Worm (Caenorhabditis elegans) whole organism, midembryonic: ENCODE measurements around the gene T07A5.1.
A peak's percentile ranks its signal among the peaks of the same experiment; 100 is the strongest.

Experiments used
- T22C8.4 ChIP-seq: fragments of 200-800 bp; sonication (Bioruptor generic); IDR thresholded peaks from 2 replicates; pipeline ENCODE4 v1.3.6; 2022; ENCODE audit warnings: missing genetic modification characterization, missing compliant biosample characterization
- cog-1 ChIP-seq: sonication (generic microtip); optimal IDR thresholded peaks from 2 replicates; lab custom pipeline; 2016; ENCODE audit warnings: missing genetic modification characterization, missing compliant biosample characterization
- flt-1 ChIP-seq: fragments of 200-800 bp; sonication (Bioruptor generic); IDR thresholded peaks from 2 replicates; pipeline ENCODE4 v1.3.6; 2022; ENCODE audit warnings: missing genetic modification characterization, missing compliant biosample characterization
- klf-2 ChIP-seq: fragments of 200-800 bp; sonication (Bioruptor generic); conservative IDR thresholded peaks from 2 replicates; pipeline ENCODE4 v1.3.6; 2022; ENCODE audit warnings: missing genetic modification reagents, missing genetic modification characterization, missing compliant biosample characterization
- med-1 ChIP-seq: sonication (generic microtip); optimal IDR thresholded peaks from 2 replicates; lab custom pipeline; 2017; ENCODE audit warnings: missing genetic modification characterization, mild to moderate bottlenecking, missing compliant biosample characterization, antibody characterized with exemption, missing genetic modification reagents; ENCODE audit not compliant: insufficient read depth
- ref-1 ChIP-seq: fragments of 200-800 bp; sonication (Bioruptor generic); conservative IDR thresholded peaks from 2 replicates; pipeline ENCODE4 v1.3.6; 2022; ENCODE audit warnings: missing genetic modification reagents, missing genetic modification characterization, missing compliant biosample characterization
- tab-1 ChIP-seq: fragments of 200-800 bp; sonication (Bioruptor generic); IDR thresholded peaks from 2 replicates; pipeline ENCODE4 v1.3.6; 2022; ENCODE audit warnings: missing genetic modification characterization, missing compliant biosample characterization
- ztf-23 ChIP-seq: fragments of 200-800 bp; sonication (Bioruptor generic); IDR thresholded peaks from 2 replicates; pipeline ENCODE4 v1.3.6; 2022; ENCODE audit warnings: missing genetic modification reagents, missing genetic modification characterization, missing compliant biosample characterization
- ztf-29 ChIP-seq: fragments of 200-800 bp; sonication (Bioruptor generic); IDR thresholded peaks from 2 replicates; pipeline ENCODE4 v1.3.6; 2022; ENCODE audit warnings: missing genetic modification reagents, missing genetic modification characterization, missing compliant biosample characterization

T07A5.1 gene

ce11 chrIII:10305295-10305694, 702 bp downstream of the T07A5.1 start:
- no peak for TF ChIP-seq flt-1 (GFP tag; lab: Robert Waterston, UW)

ce11 chrIII:10300078-10300477, 5.9 kb downstream of the T07A5.1 start, which contains the start of gene vglu-3:
Gene vglu-3, plus strand, starts transcription at chrIII:10300378.
- TF ChIP-seq T22C8.4 (GFP tag; lab: Robert Waterston, UW) (no peak), ztf-23 (GFP tag; lab: Robert Waterston, UW) (no peak)

- TF ChIP-seq med-1 (GFP tag; lab: Kevin White, UChicago) (no peak), T22C8.4 (GFP tag; lab: Robert Waterston, UW) (no peak), flt-1 (GFP tag; lab: Robert Waterston, UW) (no peak), ref-1 (GFP tag; lab: Robert Waterston, UW) (no peak), cog-1 (tag; lab: Kevin White, UChicago) (no peak), klf-2 (GFP tag; lab: Robert Waterston, UW) (no peak), ztf-29 (no peak), ztf-23 (GFP tag; lab: Robert Waterston, UW) (no peak)
Measured at ce11 chrIII:10296904-10297303, 9.1 kb downstream of the T07A5.1 start.

ce11 chrIII:10294837-10295236, 11.2 kb downstream of the T07A5.1 start, which contains the start of gene vglu-2:
Gene vglu-2, plus strand, starts transcription at chrIII:10295137.
- no peak for TF ChIP-seq ztf-23 (GFP tag; lab: Robert Waterston, UW)
- TF ChIP-seq flt-1 (GFP tag; lab: Robert Waterston, UW), result no peak
- no peak for TF ChIP-seq cog-1 (tag; lab: Kevin White, UChicago)
- TF ChIP-seq med-1 (GFP tag; lab: Kevin White, UChicago), result no peak
- no peak for TF ChIP-seq klf-2 (GFP tag; lab: Robert Waterston, UW)
- TF ChIP-seq ztf-29, result no peak
- no peak for TF ChIP-seq T22C8.4 (GFP tag; lab: Robert Waterston, UW)

- TF ChIP-seq ref-1 (GFP tag; lab: Robert Waterston, UW), result no peak
- TF ChIP-seq med-1 (GFP tag; lab: Kevin White, UChicago), result no peak
- no peak for TF ChIP-seq flt-1 (GFP tag; lab: Robert Waterston, UW)
- no peak for TF ChIP-seq T22C8.4 (GFP tag; lab: Robert Waterston, UW)
- TF ChIP-seq ztf-29, result no peak
- no peak for TF ChIP-seq cog-1 (tag; lab: Kevin White, UChicago)
- no peak for TF ChIP-seq klf-2 (GFP tag; lab: Robert Waterston, UW)
- TF ChIP-seq ztf-23 (GFP tag; lab: Robert Waterston, UW), result no peak
- TF ChIP-seq tab-1 (GFP tag; lab: Robert Waterston, UW), result no peak
Measured at ce11 chrIII:10293946-10294345, 12.1 kb downstream of the T07A5.1 start.

ce11 chrIII:10293362-10293761, 12.6 kb downstream of the T07A5.1 start:
- no peak for TF ChIP-seq T22C8.4 (GFP tag; lab: Robert Waterston, UW)
- TF ChIP-seq ztf-23 (GFP tag; lab: Robert Waterston, UW), result no peak
- TF ChIP-seq ref-1 (GFP tag; lab: Robert Waterston, UW), result no peak
- TF ChIP-seq klf-2 (GFP tag; lab: Robert Waterston, UW), result no peak
- no peak for TF ChIP-seq flt-1 (GFP tag; lab: Robert Waterston, UW)
- no peak for TF ChIP-seq ztf-29
- no peak for TF ChIP-seq tab-1 (GFP tag; lab: Robert Waterston, UW)
- no peak for TF ChIP-seq cog-1 (tag; lab: Kevin White, UChicago)
- no peak for TF ChIP-seq med-1 (GFP tag; lab: Kevin White, UChicago)

- no peak for TF ChIP-seq ztf-23 (GFP tag; lab: Robert Waterston, UW)
- no peak for TF ChIP-seq ref-1 (GFP tag; lab: Robert Waterston, UW)
- no peak for TF ChIP-seq klf-2 (GFP tag; lab: Robert Waterston, UW)
- no peak for TF ChIP-seq cog-1 (tag; lab: Kevin White, UChicago)
- no peak for TF ChIP-seq ztf-29
- TF ChIP-seq med-1 (GFP tag; lab: Kevin White, UChicago), result no peak
- no peak for TF ChIP-seq tab-1 (GFP tag; lab: Robert Waterston, UW)
- TF ChIP-seq flt-1 (GFP tag; lab: Robert Waterston, UW), result no peak
- TF ChIP-seq T22C8.4 (GFP tag; lab: Robert Waterston, UW), result no peak
Measured at ce11 chrIII:10290541-10290940, 15.5 kb downstream of the T07A5.1 start.

ce11 chrIII:10289790-10290189, 16.2 kb downstream of the T07A5.1 start:
- TF ChIP-seq ref-1 (GFP tag; lab: Robert Waterston, UW) (no peak), cog-1 (tag; lab: Kevin White, UChicago) (no peak), ztf-23 (GFP tag; lab: Robert Waterston, UW) (no peak), T22C8.4 (GFP tag; lab: Robert Waterston, UW) (no peak), klf-2 (GFP tag; lab: Robert Waterston, UW) (no peak), flt-1 (GFP tag; lab: Robert Waterston, UW) (no peak), tab-1 (GFP tag; lab: Robert Waterston, UW) (no peak), ztf-29 (no peak)

- TF ChIP-seq ref-1 (GFP tag; lab: Robert Waterston, UW) (no peak), cog-1 (tag; lab: Kevin White, UChicago) (no peak), T22C8.4 (GFP tag; lab: Robert Waterston, UW) (no peak), ztf-29 (no peak), ztf-23 (GFP tag; lab: Robert Waterston, UW) (no peak), flt-1 (GFP tag; lab: Robert Waterston, UW) (no peak), tab-1 (GFP tag; lab: Robert Waterston, UW) (no peak), med-1 (GFP tag; lab: Kevin White, UChicago) (no peak), klf-2 (GFP tag; lab: Robert Waterston, UW) (no peak)
Measured at ce11 chrIII:10285623-10286022, 20.4 kb downstream of the T07A5.1 start, which contains the start of gene K10G9.2. Gene K10G9.2, plus strand, starts transcription at chrIII:10285923.

ce11 chrIII:10284214-10284613, 21.8 kb downstream of the T07A5.1 start:
- TF ChIP-seq cog-1 (tag; lab: Kevin White, UChicago) (peak; percentile 37), med-1 (GFP tag; lab: Kevin White, UChicago) (no peak)
